Worm (Caenorhabditis elegans) whole organism, L2 larva: ENCODE results near the gene rme-4.

Source experiments
- elt-1 ChIP-seq: fragments of 150-350 bp; optimal IDR thresholded peaks from 2 replicates; lab custom pipeline; 2014; ENCODE audit warnings: missing biosample characterization, missing genetic modification characterization
- lin-13 ChIP-seq: fragments of 150-350 bp; optimal IDR thresholded peaks from 2 replicates; lab custom pipeline; 2014; ENCODE audit warnings: missing biosample characterization, missing genetic modification reagents, missing genetic modification characterization
- lin-39 ChIP-seq: fragments of 150-350 bp; optimal IDR thresholded peaks from 2 replicates; lab custom pipeline; 2014; ENCODE audit warnings: missing biosample characterization, missing genetic modification reagents, missing genetic modification characterization
- mab-5 ChIP-seq: fragments of 150-350 bp; optimal IDR thresholded peaks from 2 replicates; lab custom pipeline; 2014; ENCODE audit warnings: missing biosample characterization, missing genetic modification characterization
- mbf-1 ChIP-seq: sonication (generic microtip); optimal IDR thresholded peaks from 2 replicates; lab custom pipeline; 2017; ENCODE audit warnings: missing biosample characterization, missing genetic modification characterization
- mdl-1 ChIP-seq, 2 experiments: fragments of 150-350 bp in 1 of 2; sonication (generic microtip) in 1 of 2; optimal IDR thresholded peaks; 2 replicates each; lab custom pipeline; 2017; ENCODE audit warnings: missing biosample characterization in 2 of 2, missing genetic modification characterization in 2 of 2
- sem-4 ChIP-seq: fragments of 150-350 bp; optimal IDR thresholded peaks from 2 replicates; lab custom pipeline; 2014; ENCODE audit warnings: missing biosample characterization, missing genetic modification reagents, missing genetic modification characterization
- snpc-4 ChIP-seq: fragments of 150-350 bp; optimal IDR thresholded peaks from 2 replicates; lab custom pipeline; 2014; ENCODE audit warnings: missing biosample characterization, missing genetic modification characterization
- zag-1 ChIP-seq: fragments of 150-350 bp; optimal IDR thresholded peaks from 2 replicates; lab custom pipeline; 2014; ENCODE audit warnings: missing biosample characterization, missing genetic modification characterization
- ztf-11 ChIP-seq: sonication (generic microtip); optimal IDR thresholded peaks from 2 replicates; lab custom pipeline; 2017; ENCODE audit warnings: missing biosample characterization, missing genetic modification characterization

DNA sequence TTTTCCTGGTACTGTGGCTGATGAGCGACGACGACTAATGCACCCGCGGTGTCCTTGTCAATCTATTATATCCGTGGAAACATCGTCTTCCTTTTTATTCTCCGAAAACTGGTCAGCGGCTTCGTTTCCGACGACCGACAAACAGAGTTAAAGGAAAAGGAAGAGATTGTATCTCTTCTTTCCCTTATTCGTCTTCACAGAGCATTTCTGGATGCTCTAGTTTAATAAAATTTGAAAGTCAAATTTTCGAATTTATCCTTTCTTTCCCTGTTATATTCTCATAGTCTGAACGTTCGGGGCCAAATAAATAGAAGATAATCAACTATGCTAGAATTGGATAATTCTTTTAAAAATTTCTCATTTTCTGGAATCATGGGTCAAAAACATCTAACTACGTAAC, 13.1 kb upstream of the rme-4 start:
- no peak for TF ChIP-seq lin-13 (GFP tag; lab: Kevin White, UChicago)
- no peak for TF ChIP-seq mdl-1 (tag; optimal IDR thresholded peaks at IDR 0.05; lab: Kevin White, UChicago)
- TF ChIP-seq ztf-11 (tag; lab: Kevin White, UChicago) = no peak
- TF ChIP-seq sem-4 (tag; lab: Kevin White, UChicago) = no peak
- no peak for TF ChIP-seq mbf-1 (tag; lab: Kevin White, UChicago)
- TF ChIP-seq mab-5 (tag; lab: Kevin White, UChicago) = no peak
- no peak for TF ChIP-seq elt-1
- TF ChIP-seq zag-1 (tag; lab: Kevin White, UChicago) = no peak
- no peak for TF ChIP-seq lin-39 (tag; lab: Kevin White, UChicago)
- TF ChIP-seq snpc-4 (tag; lab: Kevin White, UChicago) = no peak
